Fruit fly (Drosophila melanogaster): ENCODE results near the gene C3G.

The C3G gene

dm6 chrX:6744088-6744487, 59.3 kb downstream of the C3G start, which contains the start of gene RpL17 (continued):
- TF ChIP-seq Opbp (GFP tag; IDR thresholded peaks at IDR 0.05; ENCODE audit: partially characterized antibody): peak; percentile 62; the same call in 1 of the 3 replicates
- peak; percentile 86 for TF ChIP-seq CG4282 (GFP tag; optimal IDR thresholded peaks at IDR 0.05)
- peak; percentile 76 for TF ChIP-seq crc (GFP tag; optimal IDR thresholded peaks at IDR 0.05)
- TF ChIP-seq CG13624 (GFP tag; optimal IDR thresholded peaks at IDR 0.05): peak; percentile 93
- TF ChIP-seq dati (GFP tag; IDR thresholded peaks at IDR 0.05): peak; percentile 79
- TF ChIP-seq ap (GFP tag; IDR thresholded peaks at IDR 0.05): peak; percentile 75
- peak; percentile 98 for TF ChIP-seq ci (GFP tag; IDR thresholded peaks at IDR 0.05)
- TF ChIP-seq CG32772 (GFP tag; IDR thresholded peaks at IDR 0.05): peak; percentile 80
- TF ChIP-seq MTF-1 (GFP tag; optimal IDR thresholded peaks at IDR 0.05; ENCODE audit: borderline replicate concordance): peak; percentile 86
- TF ChIP-seq CG12104 (GFP tag; optimal IDR thresholded peaks at IDR 0.05): peak; percentile 64
- TF ChIP-seq sim (GFP tag; IDR thresholded peaks at IDR 0.05): peak; percentile 65
- peak; percentile 75 for TF ChIP-seq Mad (GFP tag; optimal IDR thresholded peaks at IDR 0.05)
- TF ChIP-seq CG4820 (GFP tag; optimal IDR thresholded peaks at IDR 0.05): peak; percentile 41
- peak; percentile 75 for TF ChIP-seq slp2 (GFP tag; optimal IDR thresholded peaks at IDR 0.05)
- TF ChIP-seq pum (GFP tag; optimal IDR thresholded peaks at IDR 0.05): peak; percentile 69
- peak; percentile 50; the same call in 1 of the 3 replicates for TF ChIP-seq HLH4C (GFP tag; IDR thresholded peaks at IDR 0.05; ENCODE audit: partially characterized antibody)
- TF ChIP-seq Fer3 (tag; optimal IDR thresholded peaks at IDR 0.05): peak; percentile 77
- TF ChIP-seq GATAe (GFP tag; conservative IDR thresholded peaks at IDR 0.05): no peak; the same call in 1 of the 2 replicates
- no peak for TF ChIP-seq aop (GFP tag; IDR thresholded peaks at IDR 0.05)
- TF ChIP-seq CG17328 (GFP tag; IDR thresholded peaks at IDR 0.05): peak; percentile 89
- TF ChIP-seq CG42726 (GFP tag; IDR thresholded peaks at IDR 0.05; ENCODE audit: partially characterized antibody): peak; percentile 52; the same call in 1 of the 2 replicates
- peak; percentile 82 for TF ChIP-seq CG12391 (tag; optimal IDR thresholded peaks at IDR 0.05)
- peak; percentile 92 for TF ChIP-seq gce (GFP tag; IDR thresholded peaks at IDR 0.05)
- TF ChIP-seq toy (GFP tag; IDR thresholded peaks at IDR 0.05): peak; percentile 69; the same call in 1 of the 2 replicates
- peak; percentile 80 for TF ChIP-seq H2.0 (GFP tag; IDR thresholded peaks at IDR 0.05)
- peak; percentile 62 for TF ChIP-seq CG1647 (GFP tag; optimal IDR thresholded peaks at IDR 0.05)
- peak; percentile 74 for TF ChIP-seq CG30403 (GFP tag; optimal IDR thresholded peaks at IDR 0.05)
- TF ChIP-seq tap (tag; optimal IDR thresholded peaks at IDR 0.05): no peak
- TF ChIP-seq Optix (GFP tag; IDR thresholded peaks at IDR 0.05): peak; percentile 86
- peak; percentile 68 for TF ChIP-seq CG10366 (GFP tag; IDR thresholded peaks at IDR 0.05)
- peak; percentile 73 for TF ChIP-seq btn (GFP tag; optimal IDR thresholded peaks at IDR 0.05)
- TF ChIP-seq D (optimal IDR thresholded peaks at IDR 0.05): peak; percentile 17
- TF ChIP-seq D (GFP tag; optimal IDR thresholded peaks at IDR 0.05): peak; percentile 54
- TF ChIP-seq CrebB (tag; optimal IDR thresholded peaks at IDR 0.05): peak; percentile 91
- peak; percentile 23; the same call in 1 of the 4 replicates for TF ChIP-seq Gug (GFP tag; IDR thresholded peaks at IDR 0.05)
- TF ChIP-seq ranshi (GFP tag; IDR thresholded peaks at IDR 0.05): peak; percentile 84
- TF ChIP-seq CG9817 (tag; optimal IDR thresholded peaks at IDR 0.05): peak; percentile 81
- peak; percentile 77 for TF ChIP-seq dmrt11E (tag; optimal IDR thresholded peaks at IDR 0.05)
- TF ChIP-seq CG6254 (GFP tag; optimal IDR thresholded peaks at IDR 0.05): peak; percentile 62
- TF ChIP-seq oc (tag; optimal IDR thresholded peaks at IDR 0.05): peak; percentile 73
- no peak for TF ChIP-seq CG2129 (GFP tag; IDR thresholded peaks at IDR 0.05; ENCODE audit: partially characterized antibody)
- peak; percentile 63 for TF ChIP-seq az2 (GFP tag; optimal IDR thresholded peaks at IDR 0.05)
- peak; percentile 77 for TF ChIP-seq maf-S (GFP tag; optimal IDR thresholded peaks at IDR 0.05)
- no peak for TF ChIP-seq ham (GFP tag; IDR thresholded peaks at IDR 0.05)
- peak; percentile 67 to 79 for TF ChIP-seq Pdp1 (GFP tag; optimal IDR thresholded peaks at IDR 0.05)
- no peak for TF ChIP-seq Dip2 (GFP tag; IDR thresholded peaks at IDR 0.05)
- peak; percentile 74 for TF ChIP-seq lilli (GFP tag; optimal IDR thresholded peaks at IDR 0.05)
- TF ChIP-seq CG6654 (GFP tag; optimal IDR thresholded peaks at IDR 0.05): peak; percentile 43
- peak; percentile 92 for TF ChIP-seq CG18619 (GFP tag; optimal IDR thresholded peaks at IDR 0.05)
- peak; percentile 77; the same call in 1 of the 2 replicates for TF ChIP-seq rib (GFP tag; IDR thresholded peaks at IDR 0.05)
- peak; percentile 68 for TF ChIP-seq CG12155 (GFP tag; optimal IDR thresholded peaks at IDR 0.05)

All from whole organism, embryonic.